Fruit fly (Drosophila melanogaster) whole organism, embryonic: Measurements from ENCODE around the gene CG17930.
A peak's percentile ranks its signal among the peaks of the same experiment; 100 is the strongest.

ENCODE experiments used
- CG10654 ChIP-seq: fragments of 200-800 bp; sonication (Bioruptor generic); optimal IDR thresholded peaks from 2 replicates; lab custom pipeline; 2016; ENCODE audit warnings: missing biosample characterization, missing genetic modification characterization
- CG10979 ChIP-seq: fragments of 200-800 bp; sonication (Bioruptor generic); optimal IDR thresholded peaks from 2 replicates; lab custom pipeline; 2018; ENCODE audit warnings: missing biosample characterization, mild to moderate bottlenecking, missing genetic modification characterization, moderate library complexity
- CG11093 ChIP-seq: fragments of 200-800 bp; sonication (Bioruptor generic); IDR thresholded peaks from 3 replicates; pipeline ENCODE4 v1.3.6; 2022; ENCODE audit warnings: missing biosample characterization, missing genetic modification characterization
- CG11456 ChIP-seq: fragments of 200-800 bp; sonication (Bioruptor generic); IDR thresholded peaks from 3 replicates; pipeline ENCODE4 v1.3.6; 2022; ENCODE audit warnings: missing biosample characterization, missing genetic modification characterization
- CG11695 ChIP-seq: fragments of 200-800 bp; sonication (Bioruptor generic); IDR thresholded peaks from 3 replicates; pipeline ENCODE4 v1.3.6; 2022; ENCODE audit warnings: missing biosample characterization, missing genetic modification characterization
- CG13123 ChIP-seq: fragments of 200-800 bp; sonication (Bioruptor generic); optimal IDR thresholded peaks from 2 replicates; lab custom pipeline; 2016; ENCODE audit warnings: missing biosample characterization, missing genetic modification characterization
- CG14014 ChIP-seq: fragments of 200-800 bp; sonication (Bioruptor generic); IDR thresholded peaks from 2 replicates; pipeline ENCODE4 v1.3.6; 2022; ENCODE audit warnings: missing biosample characterization, missing genetic modification characterization
- CG18011 ChIP-seq: fragments of 200-800 bp; sonication (Bioruptor generic); optimal IDR thresholded peaks from 2 replicates; lab custom pipeline; 2017; ENCODE audit warnings: missing biosample characterization, missing genetic modification characterization, mild to moderate bottlenecking, moderate library complexity, missing genotype
- CG18262 ChIP-seq: fragments of 200-800 bp; optimal IDR thresholded peaks from 3 replicates; lab custom pipeline; 2019; ENCODE audit warnings: missing biosample characterization, mild to moderate bottlenecking, missing genetic modification characterization, moderate library complexity
- CG18476 ChIP-seq: fragments of 200-800 bp; sonication (Bioruptor generic); optimal IDR thresholded peaks from 2 replicates; lab custom pipeline; 2016; ENCODE audit warnings: missing biosample characterization, mild to moderate bottlenecking, missing genetic modification characterization
- CG2116 ChIP-seq: fragments of 200-800 bp; sonication (Bioruptor generic); optimal IDR thresholded peaks from 3 replicates; lab custom pipeline; 2018; ENCODE audit warnings: missing biosample characterization, mild to moderate bottlenecking, missing genetic modification characterization
- CG2712 ChIP-seq: fragments of 200-800 bp; optimal IDR thresholded peaks from 3 replicates; lab custom pipeline; 2019; ENCODE audit warnings: missing biosample characterization, mild to moderate bottlenecking, missing genetic modification characterization, moderate library complexity
- CG31441 ChIP-seq: fragments of 200-800 bp; sonication (Bioruptor generic); IDR thresholded peaks from 2 replicates; pipeline ENCODE4 v1.3.6; 2022; ENCODE audit warnings: missing biosample characterization, missing genetic modification characterization
- CG33213 ChIP-seq: fragments of 200-800 bp; sonication (Bioruptor generic); optimal IDR thresholded peaks from 3 replicates; lab custom pipeline; 2016; ENCODE audit warnings: missing biosample characterization, missing genetic modification characterization
- CG4360 ChIP-seq: fragments of 200-800 bp; sonication (Bioruptor generic); IDR thresholded peaks from 2 replicates; pipeline ENCODE4 v1.3.6; 2022; ENCODE audit warnings: missing biosample characterization, missing genetic modification characterization
- CG6791 ChIP-seq: fragments of 200-800 bp; sonication (Bioruptor generic); IDR thresholded peaks from 3 replicates; pipeline ENCODE4 v1.3.6; 2022; ENCODE audit warnings: missing biosample characterization, missing genetic modification characterization; ENCODE audit not compliant: partially characterized antibody
- CG7271 ChIP-seq: fragments of 200-800 bp; sonication (Bioruptor generic); optimal IDR thresholded peaks from 2 replicates; lab custom pipeline; 2018; ENCODE audit warnings: missing biosample characterization, mild to moderate bottlenecking, missing genetic modification characterization, moderate library complexity
- CG7372 ChIP-seq: fragments of 200-800 bp; sonication (Bioruptor generic); IDR thresholded peaks from 2 replicates; pipeline ENCODE4 v1.3.6; 2022; ENCODE audit warnings: missing biosample characterization, missing genetic modification characterization
- CG9932 ChIP-seq: fragments of 200-800 bp; sonication (Bioruptor generic); IDR thresholded peaks from 2 replicates; pipeline ENCODE4 v1.3.6; 2022; ENCODE audit warnings: missing biosample characterization, missing genetic modification characterization
- Chrac-16 ChIP-seq: fragments of 200-800 bp; sonication (Bioruptor generic); optimal IDR thresholded peaks from 3 replicates; lab custom pipeline; 2016; ENCODE audit warnings: missing biosample characterization, missing genetic modification characterization
- D19A ChIP-seq: fragments of 200-800 bp; optimal IDR thresholded peaks from 3 replicates; lab custom pipeline; 2019; ENCODE audit warnings: missing biosample characterization, mild to moderate bottlenecking, missing genetic modification characterization, moderate library complexity
- Dek ChIP-seq: fragments of 200-800 bp; sonication (Bioruptor generic); optimal IDR thresholded peaks from 3 replicates; lab custom pipeline; 2019; ENCODE audit warnings: missing biosample characterization, mild to moderate bottlenecking, missing genetic modification characterization, moderate library complexity
- ERR ChIP-seq: fragments of 200-800 bp; sonication (Bioruptor generic); optimal IDR thresholded peaks from 2 replicates; lab custom pipeline; 2016; ENCODE audit warnings: missing biosample characterization, missing genetic modification characterization
- NC2β ChIP-seq: fragments of 200-800 bp; sonication (Bioruptor generic); optimal IDR thresholded peaks from 2 replicates; lab custom pipeline; 2016; ENCODE audit warnings: missing biosample characterization, missing genetic modification characterization
- Nf-YB ChIP-seq: fragments of 200-800 bp; sonication (Bioruptor generic); optimal IDR thresholded peaks from 3 replicates; lab custom pipeline; 2019; ENCODE audit warnings: missing biosample characterization, mild to moderate bottlenecking, missing genetic modification characterization, moderate library complexity
- Sin3A ChIP-seq: fragments of >200 bp; optimal IDR thresholded peaks from 2 replicates; lab custom pipeline; 2018
- Six4 ChIP-seq: fragments of 200-800 bp; sonication (Bioruptor generic); optimal IDR thresholded peaks from 2 replicates; lab custom pipeline; 2016; ENCODE audit warnings: missing biosample characterization, missing genetic modification characterization
- Sox102F ChIP-seq: fragments of 200-800 bp; sonication (Bioruptor generic); optimal IDR thresholded peaks from 2 replicates; lab custom pipeline; 2018; ENCODE audit warnings: missing biosample characterization, mild to moderate bottlenecking, missing genetic modification characterization, moderate library complexity
- Sry-β ChIP-seq: fragments of 200-800 bp; sonication (Bioruptor generic); optimal IDR thresholded peaks from 2 replicates; lab custom pipeline; 2018; ENCODE audit warnings: missing biosample characterization, mild to moderate bottlenecking, missing genetic modification characterization, moderate library complexity
- Tbp ChIP-seq: fragments of >200 bp; optimal IDR thresholded peaks from 2 replicates; lab custom pipeline; 2018; ENCODE audit warnings: missing biosample characterization, missing genetic modification characterization
- abd-A ChIP-seq: fragments of 200-800 bp; sonication (Bioruptor generic); optimal IDR thresholded peaks from 3 replicates; lab custom pipeline; 2019; ENCODE audit warnings: missing biosample characterization, mild to moderate bottlenecking, missing genetic modification characterization, moderate library complexity
- az2 ChIP-seq: fragments of 200-800 bp; sonication (Bioruptor generic); optimal IDR thresholded peaks from 3 replicates; lab custom pipeline; 2016; ENCODE audit warnings: missing biosample characterization, missing genetic modification characterization
- bowl ChIP-seq: fragments of 200-800 bp; sonication (Bioruptor generic); IDR thresholded peaks from 2 replicates; pipeline ENCODE4 v1.3.6; 2022; ENCODE audit warnings: missing biosample characterization, missing genetic modification characterization
- bsh ChIP-seq, 2 experiments: fragments of 200-800 bp; sonication (Bioruptor generic); optimal IDR thresholded peaks; 2 replicates each; lab custom pipeline; 2017 to 2018; ENCODE audit warnings: mild to moderate bottlenecking in 2 of 2, missing biosample characterization in 2 of 2, missing genetic modification characterization in 2 of 2, moderate library complexity in 1 of 2
- cad ChIP-seq: fragments of >200 bp; optimal IDR thresholded peaks from 2 replicates; lab custom pipeline; 2017; ENCODE audit warnings: missing biosample characterization, missing genetic modification characterization
- chinmo ChIP-seq: fragments of 200-800 bp; sonication (Bioruptor generic); IDR thresholded peaks from 4 replicates; pipeline ENCODE4 v1.3.6; 2022; ENCODE audit warnings: missing biosample characterization, missing genetic modification characterization; ENCODE audit not compliant: partially characterized antibody
- crp ChIP-seq, 2 experiments: fragments of 200-800 bp; sonication (Bioruptor generic); optimal IDR thresholded peaks; 2 replicates in 1 of 2; 3 replicates in 1 of 2; lab custom pipeline; 2017; ENCODE audit warnings: missing biosample characterization in 2 of 2, missing genetic modification characterization in 2 of 2, mild to moderate bottlenecking in 1 of 2, moderate library complexity in 1 of 2
- dmrt99B ChIP-seq: fragments of 200-800 bp; sonication (Bioruptor generic); optimal IDR thresholded peaks from 2 replicates; lab custom pipeline; 2018; ENCODE audit warnings: missing biosample characterization, mild to moderate bottlenecking, missing genetic modification characterization, moderate library complexity
- gcm2 ChIP-seq: fragments of 200-800 bp; sonication (Bioruptor generic); optimal IDR thresholded peaks from 2 replicates; lab custom pipeline; 2016; ENCODE audit warnings: missing biosample characterization, missing genetic modification characterization
- her ChIP-seq: fragments of 200-800 bp; sonication (Bioruptor generic); optimal IDR thresholded peaks from 2 replicates; lab custom pipeline; 2016; ENCODE audit warnings: missing biosample characterization, missing genetic modification characterization
- hkb ChIP-seq, 2 experiments: fragments of 200-800 bp in 1 of 2; fragments of >200 bp in 1 of 2; sonication (Bioruptor generic) in 1 of 2; IDR thresholded peaks in 1 of 2; optimal IDR thresholded peaks in 1 of 2; 2 replicates each; pipeline versions ENCODE4 v1.3.6 to Lab custom; 2017 to 2022; ENCODE audit warnings: missing biosample characterization in 1 of 2, missing genetic modification characterization in 1 of 2
- mam ChIP-seq: fragments of 200-800 bp; sonication (Bioruptor generic); optimal IDR thresholded peaks from 3 replicates; lab custom pipeline; 2016; ENCODE audit warnings: missing biosample characterization, missing genetic modification characterization
- oc ChIP-seq: fragments of 200-800 bp; sonication (Bioruptor generic); optimal IDR thresholded peaks from 2 replicates; lab custom pipeline; 2018; ENCODE audit warnings: missing biosample characterization, mild to moderate bottlenecking, missing genetic modification characterization, moderate library complexity
- pfk ChIP-seq: fragments of 200-800 bp; sonication (Bioruptor generic); optimal IDR thresholded peaks from 2 replicates; lab custom pipeline; 2018; ENCODE audit warnings: missing biosample characterization, mild to moderate bottlenecking, missing genetic modification characterization, moderate library complexity
- scrt ChIP-seq: fragments of 200-800 bp; sonication (Bioruptor generic); optimal IDR thresholded peaks from 2 replicates; lab custom pipeline; 2018; ENCODE audit warnings: missing biosample characterization, mild to moderate bottlenecking, missing genetic modification characterization, moderate library complexity
- sens-2 ChIP-seq: fragments of 200-800 bp; sonication (Bioruptor generic); IDR thresholded peaks from 2 replicates; pipeline ENCODE4 v1.3.6; 2022; ENCODE audit warnings: missing biosample characterization, missing genetic modification characterization
- sim ChIP-seq: fragments of 200-800 bp; sonication (Bioruptor generic); IDR thresholded peaks from 2 replicates; pipeline ENCODE4 v1.3.6; 2022; ENCODE audit warnings: missing biosample characterization, missing genetic modification characterization
- so ChIP-seq: fragments of 200-800 bp; sonication (Bioruptor generic); IDR thresholded peaks from 3 replicates; pipeline ENCODE4 v1.3.6; 2022; ENCODE audit warnings: missing biosample characterization, missing genetic modification characterization
- sr ChIP-seq: fragments of 200-800 bp; sonication (Bioruptor generic); IDR thresholded peaks from 3 replicates; pipeline ENCODE4 v1.3.6; 2022; ENCODE audit warnings: missing biosample characterization, missing genetic modification characterization
- stc ChIP-seq: fragments of 200-800 bp; sonication (Bioruptor generic); IDR thresholded peaks from 2 replicates; pipeline ENCODE4 v1.3.6; 2022; ENCODE audit warnings: missing biosample characterization, missing genetic modification characterization
- tio ChIP-seq: fragments of 200-800 bp; sonication (Bioruptor generic); optimal IDR thresholded peaks from 2 replicates; lab custom pipeline; 2017; ENCODE audit warnings: missing biosample characterization, missing genetic modification characterization, inconsistent platforms

CG17930 gene

dm6 chr3R:16331809-16332343 lies 4.2 kb downstream of the CG17930 start (continued):
- TF ChIP-seq CG31441 (peak; percentile 54; the same call in 1 of the 2 replicates), crp (GFP tag; optimal IDR thresholded peaks at IDR 0.05; lab: Kevin White, UChicago) (peak in 1 of 2 experiments; percentile 17), stc (GFP tag; lab: Robert Waterston, UW) (peak; percentile 49; the same call in 1 of the 2 replicates), Tbp (GFP tag; lab: Kevin White, UChicago) (no peak), dmrt99B (no peak), CG7372 (GFP tag; lab: Robert Waterston, UW) (no peak), cad (GFP tag; lab: Kevin White, UChicago) (no peak), CG7271 (peak; percentile 15), CG14014 (GFP tag; lab: Robert Waterston, UW) (peak; percentile 59; the same call in 1 of the 2 replicates), tio (peak; percentile 64), hkb (optimal IDR thresholded peaks at IDR 0.05; lab: Kevin White, UChicago) (no peak), hkb (GFP tag; IDR thresholded peaks at IDR 0.05; lab: Robert Waterston, UW) (peak; percentile 58; the same call in 1 of the 2 replicates), CG11456 (GFP tag; lab: Robert Waterston, UW) (peak; percentile 72; the same call in 2 of the 3 replicates), Nf-YB (peak; percentile 42), sr (GFP tag; lab: Robert Waterston, UW) (0 out of 3 replicates have a peak, but pooled peaks have one; percentile 34), CG10979 (tag; lab: Kevin White, UChicago) (peak; percentile 42), Sry-β (GFP tag; lab: Kevin White, UChicago) (peak; percentile 37), Chrac-16 (GFP tag; lab: Kevin White, UChicago) (no peak), oc (peak; percentile 25), Sin3A (lab: Kevin White, UChicago) (no peak), sim (GFP tag; lab: Robert Waterston, UW) (peak; percentile 61; the same call in 1 of the 2 replicates), CG4360 (GFP tag; lab: Robert Waterston, UW) (no peak), her (peak; percentile 61), bowl (GFP tag; lab: Robert Waterston, UW) (no peak), sens-2 (GFP tag; lab: Robert Waterston, UW) (peak; percentile 23; the same call in 1 of the 2 replicates), pfk (GFP tag; lab: Kevin White, UChicago) (peak; percentile 13), CG11093 (GFP tag; lab: Robert Waterston, UW) (no peak), Six4 (GFP tag; lab: Kevin White, UChicago) (peak; percentile 31), scrt (GFP tag; lab: Kevin White, UChicago) (no peak), CG18476 (no peak), mam (GFP tag; lab: Kevin White, UChicago) (peak; percentile 31), Dek (tag; lab: Kevin White, UChicago) (no peak), CG10654 (GFP tag; lab: Kevin White, UChicago) (peak; percentile 3), abd-A (no peak)

- TF ChIP-seq gcm2 (GFP tag; lab: Kevin White, UChicago), result no peak
- TF ChIP-seq D19A (tag; lab: Kevin White, UChicago), result no peak
- 0 out of 4 replicates have a peak, but pooled peaks have one; percentile 7 for TF ChIP-seq chinmo
- TF ChIP-seq so, result no peak
- TF ChIP-seq CG2712, result no peak
- TF ChIP-seq bowl (GFP tag; lab: Robert Waterston, UW), result no peak
- TF ChIP-seq Sox102F, result no peak
- no peak for TF ChIP-seq CG11695 (GFP tag; lab: Robert Waterston, UW)
- TF ChIP-seq CG18262 (tag; lab: Kevin White, UChicago), result no peak
- TF ChIP-seq az2, result no peak
- no peak for TF ChIP-seq CG6791
- TF ChIP-seq CG9932 (GFP tag; lab: Robert Waterston, UW), result no peak
- TF ChIP-seq CG2116 (GFP tag; lab: Kevin White, UChicago), result no peak
- TF ChIP-seq ERR (GFP tag; lab: Kevin White, UChicago), result no peak
- no peak for TF ChIP-seq NC2β (GFP tag; lab: Kevin White, UChicago)
- TF ChIP-seq bsh (GFP tag; optimal IDR thresholded peaks at IDR 0.05; lab: Kevin White, UChicago), result peak in 1 of 2 experiments; percentile 1
- no peak for TF ChIP-seq CG33213 (GFP tag; lab: Kevin White, UChicago)
- no peak for TF ChIP-seq CG13123
- no peak for TF ChIP-seq CG18011 (GFP tag; lab: Kevin White, UChicago)
Observed at dm6 chr3R:16334329-16334728, 6.7 kb downstream of the CG17930 start.
